Worm (Caenorhabditis elegans): ENCODE results near the gene srx-42.

- no peak for TF ChIP-seq K02D7.2 (tag; optimal IDR thresholded peaks at IDR 0.05)
- no peak for TF ChIP-seq dve-1 (tag; optimal IDR thresholded peaks at IDR 0.05)
- TF ChIP-seq F13H6.1 (tag; optimal IDR thresholded peaks at IDR 0.05): no peak
- TF ChIP-seq ets-4 (tag; optimal IDR thresholded peaks at IDR 0.05): no peak
Observed at ce11 chrV:13887358-13887757, 33.5 kb upstream of the srx-42 start, which contains the start of gene srsx-19.
